3 worm cellular contexts compared by ENCODE assay signal in the genomic region with DNA sequence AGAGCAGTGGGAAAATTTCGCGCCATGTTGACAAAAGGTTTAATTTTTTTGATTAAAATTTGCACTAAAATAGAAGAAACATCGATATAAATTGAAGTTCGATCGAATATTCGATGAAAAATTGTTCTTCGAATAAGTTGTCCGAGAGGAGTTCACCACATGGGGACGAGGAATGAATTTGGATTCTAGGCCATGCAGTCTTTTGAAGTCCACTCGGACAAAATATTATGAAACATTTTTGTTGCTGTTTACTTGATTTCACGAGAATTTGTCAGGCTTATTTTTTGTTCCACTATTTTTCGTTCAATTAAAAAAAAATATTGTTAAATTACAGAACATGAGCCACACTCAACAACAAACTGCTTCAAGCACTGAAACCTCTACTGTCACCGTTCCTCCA.
TF ChIP-seq lines count a peak whose summit lies in the region.

TSS of gene cux-7 (minus strand) at position 174 of the 400 bp plus-strand sequence.
TSS of gene C07H6.2 (plus strand) at position 338 of the 400 bp plus-strand sequence.

TF ChIP-seq in whole organism, L1 larva, 84 proteins besides CTCF, POLR2A, EP300 and RAD21 (continued from another document and continues in another):
- TF ChIP-seq nhr-19 (GFP tag; conservative IDR thresholded peaks at IDR 0.05; lab: Robert Waterston, UW): peak; percentile 97
- TF ChIP-seq unc-62 (GFP tag; optimal IDR thresholded peaks at IDR 0.05; lab: Kevin White, UChicago): no peak
- peak; percentile 98 for TF ChIP-seq snu-23 (GFP tag; optimal IDR thresholded peaks at IDR 0.05; lab: Kevin White, UChicago)
- no peak for TF ChIP-seq pqm-1 (tag; optimal IDR thresholded peaks at IDR 0.05; lab: Kevin White, UChicago)
- peak; percentile 95 for TF ChIP-seq sup-37 (GFP tag; optimal IDR thresholded peaks at IDR 0.05; lab: Kevin White, UChicago)
- TF ChIP-seq nhr-84 (tag; optimal IDR thresholded peaks at IDR 0.05; lab: Kevin White, UChicago): no peak
- peak; percentile 100 for TF ChIP-seq fkh-4 (tag; optimal IDR thresholded peaks at IDR 0.05; lab: Kevin White, UChicago; ENCODE audit: borderline replicate concordance)
- peak; percentile 94 for TF ChIP-seq vab-15 (tag; optimal IDR thresholded peaks at IDR 0.05; lab: Kevin White, UChicago)
- peak; percentile 81 for TF ChIP-seq C34B4.2 (tag; optimal IDR thresholded peaks at IDR 0.05; lab: Kevin White, UChicago)
- peak; percentile 97 for TF ChIP-seq ceh-8 (GFP tag; optimal IDR thresholded peaks at IDR 0.05; lab: Kevin White, UChicago)
- peak; percentile 97 for TF ChIP-seq xbp-1 (tag; optimal IDR thresholded peaks at IDR 0.05; lab: Kevin White, UChicago)
- peak; percentile 98 for TF ChIP-seq mab-9 (GFP tag; IDR thresholded peaks at IDR 0.05; lab: Robert Waterston, UW)
- TF ChIP-seq efl-3 (GFP tag; optimal IDR thresholded peaks at IDR 0.05; lab: Kevin White, UChicago): peak; percentile 96
- TF ChIP-seq unc-130 (tag; optimal IDR thresholded peaks at IDR 0.05; lab: Kevin White, UChicago): peak; percentile 85
- peak; percentile 95 for TF ChIP-seq elt-2 (tag; optimal IDR thresholded peaks at IDR 0.05; lab: Kevin White, UChicago)
- peak; percentile 99 for TF ChIP-seq nhr-90 (tag; optimal IDR thresholded peaks at IDR 0.05; lab: Kevin White, UChicago; ENCODE audit: poor library complexity)
- TF ChIP-seq fos-1 (tag; optimal IDR thresholded peaks at IDR 0.05; lab: Kevin White, UChicago): peak; percentile 93
- peak; percentile 94 to 96 for TF ChIP-seq lsy-2 (tag; optimal IDR thresholded peaks at IDR 0.05; lab: Kevin White, UChicago)
- TF ChIP-seq irx-1 (tag; optimal IDR thresholded peaks at IDR 0.05; lab: Kevin White, UChicago): peak; percentile 100
- TF ChIP-seq grh-1 (GFP tag; IDR thresholded peaks at IDR 0.05; lab: Robert Waterston, UW): peak; percentile 88
- TF ChIP-seq mdl-1 (tag; optimal IDR thresholded peaks at IDR 0.05; lab: Kevin White, UChicago): peak; percentile 13 to 91
- peak; percentile 84 to 94 (median 93) for TF ChIP-seq ceh-82 (tag; optimal IDR thresholded peaks at IDR 0.05; lab: Kevin White, UChicago)
- peak; percentile 99 for TF ChIP-seq nhr-71 (tag; optimal IDR thresholded peaks at IDR 0.05; lab: Kevin White, UChicago)
- no peak for TF ChIP-seq egl-27 (tag; optimal IDR thresholded peaks at IDR 0.05; lab: Kevin White, UChicago)
- TF ChIP-seq nhr-20 (tag; optimal IDR thresholded peaks at IDR 0.05; lab: Kevin White, UChicago): peak; percentile 99
- TF ChIP-seq aly-2 (tag; optimal IDR thresholded peaks at IDR 0.05; lab: Kevin White, UChicago): peak; percentile 92
- peak; percentile 96 for TF ChIP-seq lin-14 (GFP tag; optimal IDR thresholded peaks at IDR 0.05; lab: Kevin White, UChicago)
- TF ChIP-seq egl-13 (tag; optimal IDR thresholded peaks at IDR 0.05; lab: Kevin White, UChicago): peak; percentile 99
- TF ChIP-seq lin-13 (GFP tag; optimal IDR thresholded peaks at IDR 0.05; lab: Kevin White, UChicago): peak; percentile 92
- peak; percentile 79 to 87 (median 87) for TF ChIP-seq dpl-1 (GFP tag; optimal IDR thresholded peaks at IDR 0.05; lab: Kevin White, UChicago)
- peak; percentile 95 for TF ChIP-seq lin-15B (tag; optimal IDR thresholded peaks at IDR 0.05; lab: Kevin White, UChicago)
- peak; percentile 99 for TF ChIP-seq lir-3 (tag; optimal IDR thresholded peaks at IDR 0.05; lab: Kevin White, UChicago; ENCODE audit: poor library complexity)
- TF ChIP-seq nhr-237 (tag; optimal IDR thresholded peaks at IDR 0.05; lab: Kevin White, UChicago): peak; percentile 72
- TF ChIP-seq unc-30 (tag; optimal IDR thresholded peaks at IDR 0.05; lab: Kevin White, UChicago): no peak
- TF ChIP-seq tbx-2 (tag; optimal IDR thresholded peaks at IDR 0.05; lab: Kevin White, UChicago): peak; percentile 99
- TF ChIP-seq ztf-11 (tag; optimal IDR thresholded peaks at IDR 0.05; lab: Kevin White, UChicago): peak in 1 of 2 experiments; percentile 100
- TF ChIP-seq F16B12.6 (tag; optimal IDR thresholded peaks at IDR 0.05; lab: Kevin White, UChicago): peak; percentile 68
- TF ChIP-seq aha-1 (tag; optimal IDR thresholded peaks at IDR 0.05; lab: Kevin White, UChicago): no peak
- peak; percentile 90 for TF ChIP-seq snpc-4 (tag; optimal IDR thresholded peaks at IDR 0.05; lab: Kevin White, UChicago)
- peak; percentile 97 for TF ChIP-seq zip-4 (GFP tag; optimal IDR thresholded peaks at IDR 0.05; lab: Kevin White, UChicago)
- peak; percentile 100 for TF ChIP-seq rnt-1 (tag; optimal IDR thresholded peaks at IDR 0.05; lab: Kevin White, UChicago)

TF ChIP-seq in whole organism, L3 larva, 47 proteins besides CTCF, POLR2A, EP300 and RAD21 (continued from another document):
- no peak for TF ChIP-seq elt-3 (tag; optimal IDR thresholded peaks at IDR 0.05; lab: Kevin White, UChicago)
- TF ChIP-seq hmg-11 (tag; optimal IDR thresholded peaks at IDR 0.05; lab: Kevin White, UChicago): no peak
- peak; percentile 87 for TF ChIP-seq tbx-2 (tag; optimal IDR thresholded peaks at IDR 0.05; lab: Kevin White, UChicago)
- peak; percentile 52 for TF ChIP-seq ceh-82 (tag; optimal IDR thresholded peaks at IDR 0.05; lab: Kevin White, UChicago)
- TF ChIP-seq nhr-11 (tag; optimal IDR thresholded peaks at IDR 0.05; lab: Kevin White, UChicago): no peak
- peak; percentile 97 for TF ChIP-seq lsy-12 (tag; optimal IDR thresholded peaks at IDR 0.05; lab: Kevin White, UChicago)
- TF ChIP-seq pqm-1 (tag; optimal IDR thresholded peaks at IDR 0.05; lab: Kevin White, UChicago): peak; percentile 61
- peak; percentile 18 for TF ChIP-seq ceh-16 (tag; optimal IDR thresholded peaks at IDR 0.05; lab: Kevin White, UChicago)
- peak; percentile 88 for TF ChIP-seq nhr-25 (tag; optimal IDR thresholded peaks at IDR 0.05; lab: Kevin White, UChicago)
- peak; percentile 28 for TF ChIP-seq elt-1 (tag; optimal IDR thresholded peaks at IDR 0.05; lab: Kevin White, UChicago)
- TF ChIP-seq nhr-76 (tag; optimal IDR thresholded peaks at IDR 0.05; lab: Kevin White, UChicago): no peak
- no peak for TF ChIP-seq fkh-10 (GFP tag; optimal IDR thresholded peaks at IDR 0.05; lab: Kevin White, UChicago)
- peak; percentile 99 for TF ChIP-seq nhr-43 (tag; optimal IDR thresholded peaks at IDR 0.05; lab: Kevin White, UChicago; ENCODE audit: poor library complexity, severe bottlenecking)
- peak; percentile 52 for TF ChIP-seq elt-2 (tag; optimal IDR thresholded peaks at IDR 0.05; lab: Kevin White, UChicago)
- TF ChIP-seq fos-1 (tag; optimal IDR thresholded peaks at IDR 0.05; lab: Kevin White, UChicago): no peak
- no peak for TF ChIP-seq fkh-2 (tag; optimal IDR thresholded peaks at IDR 0.05; lab: Kevin White, UChicago)
- TF ChIP-seq daf-12 (tag; optimal IDR thresholded peaks at IDR 0.05; lab: Kevin White, UChicago): no peak
- TF ChIP-seq jun-1 (tag; optimal IDR thresholded peaks at IDR 0.05; lab: Kevin White, UChicago): peak; percentile 77
- TF ChIP-seq skn-1 (tag; optimal IDR thresholded peaks at IDR 0.05; lab: Kevin White, UChicago): peak; percentile 87
- peak; percentile 96 for TF ChIP-seq lin-15B (tag; optimal IDR thresholded peaks at IDR 0.05; lab: Kevin White, UChicago)
- peak; percentile 9 for TF ChIP-seq nhr-67 (tag; optimal IDR thresholded peaks at IDR 0.05; lab: Kevin White, UChicago)
- TF ChIP-seq ceh-28 (tag; optimal IDR thresholded peaks at IDR 0.05; lab: Kevin White, UChicago): peak; percentile 79
- TF ChIP-seq egl-5 (tag; optimal IDR thresholded peaks at IDR 0.05; lab: Kevin White, UChicago): peak; percentile 29
- no peak for TF ChIP-seq nhr-12 (tag; optimal IDR thresholded peaks at IDR 0.05; lab: Kevin White, UChicago)
- peak; percentile 72 for TF ChIP-seq R02D3.7 (tag; optimal IDR thresholded peaks at IDR 0.05; lab: Kevin White, UChicago)
- TF ChIP-seq zag-1 (tag; optimal IDR thresholded peaks at IDR 0.05; lab: Kevin White, UChicago): no peak
- no peak for TF ChIP-seq unc-39 (tag; optimal IDR thresholded peaks at IDR 0.05; lab: Kevin White, UChicago)
- TF ChIP-seq pha-4 (tag; optimal IDR thresholded peaks at IDR 0.05; lab: Kevin White, UChicago): peak; percentile 96

TF ChIP-seq in whole organism, young adult, 124 proteins besides CTCF, POLR2A, EP300 and RAD21 (continued from another document and continues in another):
- TF ChIP-seq chd-7 (tag; optimal IDR thresholded peaks at IDR 0.05; lab: Kevin White, UChicago) (peak; percentile 88), egl-18 (GFP tag; IDR thresholded peaks at IDR 0.05; lab: Robert Waterston, UW) (0 out of 2 replicates have a peak, but pooled peaks have one; percentile 76), B0336.3 (GFP tag; IDR thresholded peaks at IDR 0.05; lab: Robert Waterston, UW) (0 out of 2 replicates have a peak, but pooled peaks have one; percentile 45), ztf-22 (GFP tag; optimal IDR thresholded peaks at IDR 0.05; lab: Kevin White, UChicago) (peak; percentile 29), let-607 (tag; optimal IDR thresholded peaks at IDR 0.05; lab: Kevin White, UChicago) (peak in 1 of 2 experiments; percentile 88), cebp-2 (GFP tag; IDR thresholded peaks at IDR 0.05; lab: Robert Waterston, UW) (no peak), B0261.1 (tag; optimal IDR thresholded peaks at IDR 0.05; lab: Kevin White, UChicago) (peak; percentile 36), lag-1 (GFP tag; IDR thresholded peaks at IDR 0.05; lab: Robert Waterston, UW) (peak; percentile 82; the same call in 1 of the 2 replicates), cebp-1 (GFP tag; IDR thresholded peaks at IDR 0.05; lab: Robert Waterston, UW) (peak; percentile 90), cebp-1 (tag; optimal IDR thresholded peaks at IDR 0.05; lab: Kevin White, UChicago) (peak; percentile 95), lsl-1 (GFP tag; optimal IDR thresholded peaks at IDR 0.05; lab: Kevin White, UChicago) (peak; percentile 65), zfh-2 (GFP tag; conservative IDR thresholded peaks at IDR 0.05; lab: Robert Waterston, UW) (no peak), nhr-27 (tag; optimal IDR thresholded peaks at IDR 0.05; lab: Kevin White, UChicago) (peak; percentile 79), C17E4.6 (GFP tag; IDR thresholded peaks at IDR 0.05; lab: Robert Waterston, UW) (peak; percentile 59; the same call in 1 of the 2 replicates), rcor-1 (GFP tag; IDR thresholded peaks at IDR 0.05; lab: Robert Waterston, UW) (peak; percentile 90), T07F8.4 (tag; optimal IDR thresholded peaks at IDR 0.05; lab: Kevin White, UChicago) (peak; percentile 41), F52B5.7 (tag; optimal IDR thresholded peaks at IDR 0.05; lab: Kevin White, UChicago) (peak; percentile 50), F37B4.10 (GFP tag; IDR thresholded peaks at IDR 0.05; lab: Robert Waterston, UW) (0 out of 2 replicates have a peak, but pooled peaks have one; percentile 12), pbrm-1 (GFP tag; IDR thresholded peaks at IDR 0.05; lab: Robert Waterston, UW) (peak; percentile 86), lin-40 (tag; optimal IDR thresholded peaks at IDR 0.05; lab: Kevin White, UChicago) (peak; percentile 91), nfya-2 (GFP tag; IDR thresholded peaks at IDR 0.05; lab: Robert Waterston, UW) (peak; percentile 49; the same call in 1 of the 2 replicates), xnd-1 (tag; optimal IDR thresholded peaks at IDR 0.05; lab: Kevin White, UChicago) (peak; percentile 23), ceh-100 (GFP tag; IDR thresholded peaks at IDR 0.05; lab: Robert Waterston, UW) (peak; percentile 79), akir-1 (GFP tag; optimal IDR thresholded peaks at IDR 0.05; lab: Kevin White, UChicago) (peak; percentile 94), let-526 (GFP tag; IDR thresholded peaks at IDR 0.05; lab: Robert Waterston, UW) (peak; percentile 95), ZK185.1 (tag; optimal IDR thresholded peaks at IDR 0.05; lab: Kevin White, UChicago; ENCODE audit: poor library complexity, severe bottlenecking) (peak; percentile 98), madf-8 (GFP tag; conservative IDR thresholded peaks at IDR 0.05; lab: Robert Waterston, UW) (peak; percentile 72), Y53G8AR.9 (GFP tag; conservative IDR thresholded peaks at IDR 0.05; lab: Robert Waterston, UW) (peak; percentile 80), ztf-6 (GFP tag; IDR thresholded peaks at IDR 0.05; lab: Robert Waterston, UW) (peak; percentile 79), hmg-20 (GFP tag; IDR thresholded peaks at IDR 0.05; lab: Robert Waterston, UW) (peak; percentile 80; the same call in 1 of the 2 replicates), nhr-179 (tag; optimal IDR thresholded peaks at IDR 0.05; lab: Kevin White, UChicago) (no peak), lsy-27 (tag; optimal IDR thresholded peaks at IDR 0.05; lab: Kevin White, UChicago; ENCODE audit: borderline replicate concordance, insufficient read depth) (no peak), atf-7 (tag; optimal IDR thresholded peaks at IDR 0.05; lab: Kevin White, UChicago) (peak; percentile 74), F57A8.1 (GFP tag; optimal IDR thresholded peaks at IDR 0.05; lab: Kevin White, UChicago) (no peak), snpc-1.1 (tag; optimal IDR thresholded peaks at IDR 0.05; lab: Kevin White, UChicago; ENCODE audit: insufficient read depth) (peak; percentile 33), lin-35 (GFP tag; optimal IDR thresholded peaks at IDR 0.05; lab: Kevin White, UChicago) (peak in 2 of 3 experiments; percentile 10 to 91), repo-1 (tag; optimal IDR thresholded peaks at IDR 0.05; lab: Kevin White, UChicago) (peak; percentile 74), lin-26 (GFP tag; IDR thresholded peaks at IDR 0.05; lab: Robert Waterston, UW) (no peak), dox-1 (GFP tag; IDR thresholded peaks at IDR 0.05; lab: Robert Waterston, UW) (peak; percentile 86), ceh-27 (GFP tag; optimal IDR thresholded peaks at IDR 0.05; lab: Kevin White, UChicago) (peak; percentile 98), Y53F4B.3 (GFP tag; IDR thresholded peaks at IDR 0.05; lab: Robert Waterston, UW) (no peak), ccch-3 (GFP tag; optimal IDR thresholded peaks at IDR 0.05; lab: Kevin White, UChicago) (peak; percentile 97), rpc-1 (optimal IDR thresholded peaks at IDR 0.05; lab: Kevin White, UChicago) (no peak), rpc-1 (tag; optimal IDR thresholded peaks at IDR 0.05; lab: Kevin White, UChicago) (no peak), Y79H2A.3 (GFP tag; conservative IDR thresholded peaks at IDR 0.05; lab: Robert Waterston, UW) (peak; percentile 49; the same call in 1 of the 2 replicates), snpc-4 (GFP tag; optimal IDR thresholded peaks at IDR 0.05; lab: Kevin White, UChicago) (peak; percentile 16), snpc-4 (tag; optimal IDR thresholded peaks at IDR 0.05; lab: Kevin White, UChicago) (peak in 2 of 4 experiments; percentile 63 to 78), Y67H2A.10 (GFP tag; conservative IDR thresholded peaks at IDR 0.05; lab: Robert Waterston, UW) (peak; percentile 63; the same call in 1 of the 2 replicates), nfya-1 (tag; optimal IDR thresholded peaks at IDR 0.05; lab: Kevin White, UChicago; ENCODE audit: borderline replicate concordance, insufficient read depth) (no peak), attf-3 (GFP tag; conservative IDR thresholded peaks at IDR 0.05; lab: Robert Waterston, UW) (peak; percentile 77), him-1 (tag; optimal IDR thresholded peaks at IDR 0.05; lab: Kevin White, UChicago) (peak; percentile 66), ztf-18 (tag; optimal IDR thresholded peaks at IDR 0.05; lab: Kevin White, UChicago) (peak; percentile 71), nhr-80 (tag; optimal IDR thresholded peaks at IDR 0.05; lab: Kevin White, UChicago) (peak; percentile 28), dpff-1 (tag; optimal IDR thresholded peaks at IDR 0.05; lab: Kevin White, UChicago) (no peak), athp-1 (tag; optimal IDR thresholded peaks at IDR 0.05; lab: Kevin White, UChicago) (peak; percentile 80), bed-2 (GFP tag; IDR thresholded peaks at IDR 0.05; lab: Robert Waterston, UW) (peak; percentile 96), F57C9.4 (tag; optimal IDR thresholded peaks at IDR 0.05; lab: Kevin White, UChicago) (peak; percentile 97), sdz-38 (tag; optimal IDR thresholded peaks at IDR 0.05; lab: Kevin White, UChicago) (peak; percentile 24), sptf-2 (GFP tag; optimal IDR thresholded peaks at IDR 0.05; lab: Kevin White, UChicago) (no peak), gei-17 (GFP tag; optimal IDR thresholded peaks at IDR 0.05; lab: Kevin White, UChicago) (no peak), nhr-90 (tag; optimal IDR thresholded peaks at IDR 0.05; lab: Kevin White, UChicago) (no peak), snpc-1.3 (tag; optimal IDR thresholded peaks at IDR 0.05; lab: Kevin White, UChicago; ENCODE audit: insufficient read depth) (peak; percentile 50)
